Fruit fly (Drosophila melanogaster): Measurements from ENCODE around the gene Brd.

The Brd gene

dm6 chr3L:14971893-14972624, 408 bp upstream of the Brd start (continued):
- TF ChIP-seq onecut (GFP tag; IDR thresholded peaks at IDR 0.05) (no peak), Atf-2 (GFP tag; optimal IDR thresholded peaks at IDR 0.05) (peak; percentile 5), CG7987 (GFP tag; optimal IDR thresholded peaks at IDR 0.05) (no peak), Aef1 (GFP tag; IDR thresholded peaks at IDR 0.05) (no peak), tap (tag; optimal IDR thresholded peaks at IDR 0.05) (no peak), Sry-δ (GFP tag; optimal IDR thresholded peaks at IDR 0.05) (no peak), Side (GFP tag; optimal IDR thresholded peaks at IDR 0.05) (no peak), hb (GFP tag; IDR thresholded peaks at IDR 0.05; ENCODE audit: partially characterized antibody) (no peak), CG17328 (GFP tag; IDR thresholded peaks at IDR 0.05) (peak; percentile 51), CG4404 (GFP tag; IDR thresholded peaks at IDR 0.05) (peak; percentile 79; the same call in 1 of the 2 replicates), CG6765 (GFP tag; optimal IDR thresholded peaks at IDR 0.05) (no peak), lab (GFP tag; optimal IDR thresholded peaks at IDR 0.05) (no peak), CG10274 (GFP tag; optimal IDR thresholded peaks at IDR 0.05) (no peak), sens (GFP tag) (peak; percentile 87), CG12299 (tag; optimal IDR thresholded peaks at IDR 0.05) (no peak), slp2 (GFP tag; optimal IDR thresholded peaks at IDR 0.05) (no peak), jumu (GFP tag; optimal IDR thresholded peaks at IDR 0.05) (no peak), CG4730 (GFP tag; IDR thresholded peaks at IDR 0.05) (no peak), ttk (GFP tag; IDR thresholded peaks at IDR 0.05) (no peak), Ptx1 (GFP tag; IDR thresholded peaks at IDR 0.05) (no peak), br (optimal IDR thresholded peaks at IDR 0.05) (no peak), CG11560 (tag; IDR thresholded peaks at IDR 0.05) (no peak), Elba2 (GFP tag; optimal IDR thresholded peaks at IDR 0.05) (peak; percentile 94), bbx (GFP tag; IDR thresholded peaks at IDR 0.05; ENCODE audit: partially characterized antibody) (no peak), hth (optimal IDR thresholded peaks at IDR 0.05) (peak; percentile 96), CG14965 (GFP tag; optimal IDR thresholded peaks at IDR 0.05; ENCODE audit: borderline replicate concordance) (no peak), danr (GFP tag; IDR thresholded peaks at IDR 0.05) (no peak), CG6254 (GFP tag; optimal IDR thresholded peaks at IDR 0.05) (no peak), dpn (GFP tag; optimal IDR thresholded peaks at IDR 0.05) (no peak), emc (GFP tag; optimal IDR thresholded peaks at IDR 0.05) (no peak), CG1602 (GFP tag; optimal IDR thresholded peaks at IDR 0.05) (no peak), CG2129 (GFP tag; IDR thresholded peaks at IDR 0.05; ENCODE audit: partially characterized antibody) (no peak), dmrt11E (tag; optimal IDR thresholded peaks at IDR 0.05) (peak; percentile 76), ATbp (GFP tag; optimal IDR thresholded peaks at IDR 0.05) (no peak), Jarid2 (GFP tag; optimal IDR thresholded peaks at IDR 0.05) (no peak), CG7271 (tag; optimal IDR thresholded peaks at IDR 0.05) (no peak), sna (GFP tag; IDR thresholded peaks at IDR 0.05; ENCODE audit: partially characterized antibody) (no peak), CG8281 (tag; optimal IDR thresholded peaks at IDR 0.05) (no peak), bowl (GFP tag; IDR thresholded peaks at IDR 0.05) (no peak), kni (GFP tag; optimal IDR thresholded peaks at IDR 0.05) (peak; percentile 86), CG17829 (tag; optimal IDR thresholded peaks at IDR 0.05) (peak; percentile 41), CG14667 (GFP tag; IDR thresholded peaks at IDR 0.05) (no peak), stwl (tag; optimal IDR thresholded peaks at IDR 0.05) (no peak), CG3726 (GFP tag; IDR thresholded peaks at IDR 0.05) (no peak), CG6854 (GFP tag; optimal IDR thresholded peaks at IDR 0.05) (no peak), fd64A (GFP tag; optimal IDR thresholded peaks at IDR 0.05) (no peak), CG17359 (tag; optimal IDR thresholded peaks at IDR 0.05) (no peak), ash1 (GFP tag; optimal IDR thresholded peaks at IDR 0.05) (no peak), ssp (GFP tag; IDR thresholded peaks at IDR 0.05) (no peak), CG10209 (GFP tag; optimal IDR thresholded peaks at IDR 0.05) (no peak), CG9932 (GFP tag; IDR thresholded peaks at IDR 0.05) (no peak)
